Worm (Caenorhabditis elegans) whole organism, L1 larva: ENCODE data around the gene lido-17.
A peak's percentile ranks its signal among the peaks of the same experiment; 100 is the strongest.

ENCODE experiments used
- C04F5.9 ChIP-seq: sonication (generic microtip); optimal IDR thresholded peaks from 2 replicates; lab custom pipeline; 2016; ENCODE audit warnings: missing genetic modification characterization, missing compliant biosample characterization
- Y116A8C.19 ChIP-seq: sonication (generic microtip); optimal IDR thresholded peaks from 2 replicates; lab custom pipeline; 2016; ENCODE audit warnings: missing compliant biosample characterization, missing genetic modification characterization, borderline replicate concordance
- blmp-1 ChIP-seq: fragments of 150-350 bp; optimal IDR thresholded peaks from 2 replicates; lab custom pipeline; 2014; ENCODE audit warnings: missing biosample characterization, missing genetic modification characterization
- ceh-63 ChIP-seq: fragments of 200-800 bp; sonication (Bioruptor generic); optimal IDR thresholded peaks from 2 replicates; lab custom pipeline; 2018; ENCODE audit warnings: mild to moderate bottlenecking, missing genetic modification characterization, missing compliant biosample characterization
- ceh-88 ChIP-seq: fragments of 200-800 bp; sonication (Bioruptor generic); IDR thresholded peaks from 2 replicates; pipeline ENCODE4 v1.3.6; 2022; ENCODE audit warnings: missing genetic modification characterization, missing compliant biosample characterization
- efl-1 ChIP-seq, 4 experiments: fragments of 150-350 bp; optimal IDR thresholded peaks in 3 of 4; peaks in 1 of 4; 1 replicate in 1 of 4; 2 replicates in 3 of 4; lab custom pipeline; 2014; ENCODE audit warnings: missing biosample characterization in 2 of 4, missing genetic modification characterization in 2 of 4, missing genetic modification reagents in 2 of 4
- egl-27 ChIP-seq, 2 experiments: fragments of 150-350 bp in 1 of 2; sonication (generic microtip); optimal IDR thresholded peaks; 3 replicates each; lab custom pipeline; 2017 to 2018; ENCODE audit warnings: missing biosample characterization in 2 of 2, missing genetic modification characterization in 2 of 2, missing genetic modification reagents in 2 of 2
- elt-3 ChIP-seq, 6 experiments: fragments of 150-350 bp in 1 of 6; sonication (generic microtip); optimal IDR thresholded peaks; 2 replicates each; lab custom pipeline; 2017 to 2018; ENCODE audit warnings: missing biosample characterization in 6 of 6, missing genetic modification characterization in 6 of 6, inconsistent platforms in 1 of 6
- fkh-10 ChIP-seq: sonication (generic microtip); optimal IDR thresholded peaks from 2 replicates; lab custom pipeline; 2017; ENCODE audit warnings: missing biosample characterization, missing genetic modification reagents, missing genetic modification characterization
- grh-1 ChIP-seq: fragments of 200-800 bp; sonication (Bioruptor generic); IDR thresholded peaks from 2 replicates; pipeline ENCODE4 v1.3.6; 2022; ENCODE audit warnings: missing genetic modification reagents, missing genetic modification characterization, missing compliant biosample characterization
- hlh-17 ChIP-seq: fragments of 200-800 bp; sonication (Bioruptor generic); optimal IDR thresholded peaks from 2 replicates; lab custom pipeline; 2018; ENCODE audit warnings: missing genetic modification characterization, mild to moderate bottlenecking, missing compliant biosample characterization, moderate library complexity, borderline replicate concordance
- isw-1 ChIP-seq: fragments of 200-800 bp; sonication (Bioruptor generic); IDR thresholded peaks from 2 replicates; pipeline ENCODE4 v1.3.6; 2022; ENCODE audit warnings: missing genetic modification characterization, missing compliant biosample characterization
- jun-1 ChIP-seq: fragments of 150-350 bp; optimal IDR thresholded peaks from 2 replicates; lab custom pipeline; 2014; ENCODE audit warnings: missing biosample characterization, missing genetic modification reagents, missing genetic modification characterization
- lin-13 ChIP-seq: fragments of 150-350 bp; optimal IDR thresholded peaks from 2 replicates; lab custom pipeline; 2014; ENCODE audit warnings: missing biosample characterization, missing genetic modification reagents, missing genetic modification characterization
- lin-14 ChIP-seq: fragments of 200-800 bp; sonication (Bioruptor generic); optimal IDR thresholded peaks from 2 replicates; lab custom pipeline; 2018; ENCODE audit warnings: mild to moderate bottlenecking, missing genetic modification characterization, moderate library complexity, missing compliant biosample characterization
- lin-35 ChIP-seq, 2 experiments: fragments of 150-350 bp; optimal IDR thresholded peaks; 2 replicates each; lab custom pipeline; 2014; ENCODE audit warnings: missing biosample characterization in 2 of 2, missing genetic modification characterization in 2 of 2, missing genetic modification reagents in 2 of 2
- lin-39 ChIP-seq: fragments of 150-350 bp; optimal IDR thresholded peaks from 2 replicates; lab custom pipeline; 2014; ENCODE audit warnings: missing biosample characterization, missing genetic modification reagents, missing genetic modification characterization
- lir-3 ChIP-seq: sonication (generic microtip); optimal IDR thresholded peaks from 2 replicates; lab custom pipeline; 2016; ENCODE audit warnings: mild to moderate bottlenecking, missing genetic modification characterization, moderate library complexity, missing compliant biosample characterization; ENCODE audit not compliant: poor library complexity
- lsy-2 ChIP-seq, 2 experiments: fragments of 150-350 bp; optimal IDR thresholded peaks; 2 replicates each; lab custom pipeline; 2014; ENCODE audit warnings: missing biosample characterization in 2 of 2, missing genetic modification characterization in 2 of 2
- mdl-1 ChIP-seq, 2 experiments: fragments of 150-350 bp; optimal IDR thresholded peaks; 2 replicates each; lab custom pipeline; 2014 to 2017; ENCODE audit warnings: missing biosample characterization in 2 of 2, missing genetic modification characterization in 2 of 2, inconsistent platforms in 1 of 2
- nhr-11 ChIP-seq: fragments of 150-350 bp; optimal IDR thresholded peaks from 2 replicates; lab custom pipeline; 2014; ENCODE audit warnings: missing biosample characterization, missing genetic modification characterization
- nhr-12 ChIP-seq: sonication (generic microtip); optimal IDR thresholded peaks from 2 replicates; lab custom pipeline; 2017; ENCODE audit warnings: missing biosample characterization, missing genetic modification characterization
- nhr-19 ChIP-seq: fragments of 200-800 bp; sonication (Bioruptor generic); conservative IDR thresholded peaks from 2 replicates; pipeline ENCODE4 v1.3.6; 2022; ENCODE audit warnings: missing genetic modification characterization, missing compliant biosample characterization
- nhr-20 ChIP-seq: sonication (generic microtip); optimal IDR thresholded peaks from 2 replicates; lab custom pipeline; 2016; ENCODE audit warnings: mild to moderate bottlenecking, missing genetic modification characterization, missing compliant biosample characterization
- nhr-85 ChIP-seq: sonication (generic microtip); peaks from one replicate; lab custom pipeline; 2016; ENCODE audit warnings: missing genetic modification characterization, inconsistent platforms, missing compliant biosample characterization
- nhr-90 ChIP-seq: sonication (generic microtip); optimal IDR thresholded peaks from 2 replicates; lab custom pipeline; 2016; ENCODE audit warnings: mild to moderate bottlenecking, missing genetic modification characterization, missing compliant biosample characterization; ENCODE audit not compliant: poor library complexity
- pax-3 ChIP-seq: fragments of 200-800 bp; sonication (Bioruptor generic); optimal IDR thresholded peaks from 2 replicates; lab custom pipeline; 2018; ENCODE audit warnings: mild to moderate bottlenecking, missing genetic modification characterization, moderate library complexity, missing compliant biosample characterization
- pqm-1 ChIP-seq: sonication (generic microtip); optimal IDR thresholded peaks from 3 replicates; lab custom pipeline; 2017; ENCODE audit warnings: missing biosample characterization, missing genetic modification characterization
- skn-1 ChIP-seq: fragments of 150-350 bp; optimal IDR thresholded peaks from 2 replicates; lab custom pipeline; 2014; ENCODE audit warnings: missing biosample characterization, missing genetic modification characterization
- snpc-4 ChIP-seq: fragments of 150-350 bp; optimal IDR thresholded peaks from 2 replicates; lab custom pipeline; 2014; ENCODE audit warnings: missing biosample characterization, missing genetic modification characterization
- sox-4 ChIP-seq: sonication (generic microtip); optimal IDR thresholded peaks from 2 replicates; lab custom pipeline; 2016; ENCODE audit warnings: missing genetic modification characterization, missing compliant biosample characterization
- sptf-1 ChIP-seq: fragments of 150-350 bp; optimal IDR thresholded peaks from 2 replicates; lab custom pipeline; 2014; ENCODE audit warnings: missing biosample characterization, missing genetic modification characterization
- sup-37 ChIP-seq: fragments of 200-800 bp; sonication (Bioruptor generic); optimal IDR thresholded peaks from 2 replicates; lab custom pipeline; 2018; ENCODE audit warnings: mild to moderate bottlenecking, missing genetic modification characterization, missing compliant biosample characterization
- tlp-1 ChIP-seq: fragments of 150-350 bp; optimal IDR thresholded peaks from 2 replicates; lab custom pipeline; 2014; ENCODE audit warnings: missing biosample characterization, missing genetic modification characterization
- unc-130 ChIP-seq: fragments of 150-350 bp; optimal IDR thresholded peaks from 2 replicates; lab custom pipeline; 2017; ENCODE audit warnings: missing biosample characterization, missing genetic modification characterization, inconsistent platforms
- unc-30 ChIP-seq: sonication (generic microtip); optimal IDR thresholded peaks from 2 replicates; lab custom pipeline; 2017; ENCODE audit warnings: missing biosample characterization, missing genetic modification characterization
- unc-62 ChIP-seq: fragments of 150-350 bp; optimal IDR thresholded peaks from 2 replicates; lab custom pipeline; 2014; ENCODE audit warnings: missing biosample characterization, missing genetic modification reagents, missing genetic modification characterization
- unc-86 ChIP-seq: sonication (generic microtip); optimal IDR thresholded peaks from 2 replicates; lab custom pipeline; 2016; ENCODE audit warnings: missing genetic modification characterization, missing compliant biosample characterization
- vab-15 ChIP-seq: sonication (generic microtip); optimal IDR thresholded peaks from 2 replicates; lab custom pipeline; 2017; ENCODE audit warnings: missing genotype, mild to moderate bottlenecking, missing genetic modification characterization, missing compliant biosample characterization
- xbp-1 ChIP-seq: sonication (generic microtip); optimal IDR thresholded peaks from 2 replicates; lab custom pipeline; 2016; ENCODE audit warnings: missing genetic modification characterization, missing compliant biosample characterization
- ztf-11 ChIP-seq, 2 experiments: sonication (generic microtip); optimal IDR thresholded peaks; 2 replicates each; lab custom pipeline; 2016 to 2017; ENCODE audit warnings: missing genetic modification characterization in 2 of 2, missing biosample characterization in 1 of 2, missing compliant biosample characterization in 1 of 2

The lido-17 gene

ce11 chrII:9392724-9393123, at the start of gene lido-17:
TSS of gene lido-17 (minus strand) at chrII:9392824.
- TF ChIP-seq lin-14 (no peak), nhr-85 (tag; lab: Kevin White, UChicago) (no peak), Y116A8C.19 (tag; lab: Kevin White, UChicago) (no peak), lin-35 (GFP tag; optimal IDR thresholded peaks at IDR 0.05; lab: Kevin White, UChicago) (no peak), nhr-12 (no peak), nhr-90 (tag; lab: Kevin White, UChicago) (no peak), lin-39 (tag; lab: Kevin White, UChicago) (no peak), sup-37 (GFP tag; lab: Kevin White, UChicago) (no peak), lsy-2 (tag; optimal IDR thresholded peaks at IDR 0.05; lab: Kevin White, UChicago) (no peak), egl-27 (tag; optimal IDR thresholded peaks at IDR 0.05; lab: Kevin White, UChicago) (no peak), unc-62 (GFP tag; lab: Kevin White, UChicago) (no peak), tlp-1 (tag; lab: Kevin White, UChicago) (no peak)

ce11 chrII:9441838-9442237, 49.2 kb upstream of the lido-17 start, which contains the start of gene chil-16:
TSS of gene chil-16 (minus strand) at chrII:9441938.
- TF ChIP-seq mdl-1 (tag; optimal IDR thresholded peaks at IDR 0.05; lab: Kevin White, UChicago) (no peak), efl-1 (optimal IDR thresholded peaks at IDR 0.05; lab: Kevin White, UChicago) (no peak), efl-1 (GFP tag; optimal IDR thresholded peaks at IDR 0.05 in 1 of 2; lab: Kevin White, UChicago) (no peak), lin-39 (tag; lab: Kevin White, UChicago) (no peak), nhr-19 (GFP tag; lab: Robert Waterston, UW) (no peak), vab-15 (tag; lab: Kevin White, UChicago) (no peak), skn-1 (no peak), nhr-11 (tag; lab: Kevin White, UChicago) (no peak), fkh-10 (no peak), nhr-20 (tag; lab: Kevin White, UChicago) (no peak), hlh-17 (GFP tag; lab: Kevin White, UChicago) (no peak)

- TF ChIP-seq jun-1 (tag; lab: Kevin White, UChicago) = no peak
- TF ChIP-seq isw-1 = no peak
- TF ChIP-seq lir-3 (tag; lab: Kevin White, UChicago) = no peak
- TF ChIP-seq unc-62 (GFP tag; lab: Kevin White, UChicago) = no peak
- TF ChIP-seq pqm-1 (tag; lab: Kevin White, UChicago) = no peak
- TF ChIP-seq lin-14 = no peak
Observed at ce11 chrII:9440060-9440459, 47.4 kb upstream of the lido-17 start, which contains the start of gene chil-17. TSS of gene chil-17 (minus strand) at chrII:9440160.

ce11 chrII:9438853-9439252, 46.2 kb upstream of the lido-17 start:
- no peak for TF ChIP-seq vab-15 (tag; lab: Kevin White, UChicago)
- TF ChIP-seq nhr-20 (tag; lab: Kevin White, UChicago) = no peak
- TF ChIP-seq ceh-63 (GFP tag; lab: Kevin White, UChicago) = no peak
- TF ChIP-seq pax-3 (tag; lab: Kevin White, UChicago) = no peak
- TF ChIP-seq, all 84 proteins: peak for 0

ce11 chrII:9438227-9438626, 45.6 kb upstream of the lido-17 start, which contains the start of gene chil-13:
TSS of gene chil-13 (minus strand) at chrII:9438327.
- no peak for TF ChIP-seq ceh-63 (GFP tag; lab: Kevin White, UChicago)
- TF ChIP-seq lin-35 (GFP tag; optimal IDR thresholded peaks at IDR 0.05; lab: Kevin White, UChicago) = peak in 1 of 2 experiments; percentile 0
- peak in 1 of 6 experiments; percentile 33 for TF ChIP-seq elt-3 (tag; optimal IDR thresholded peaks at IDR 0.05; lab: Kevin White, UChicago)
- no peak for TF ChIP-seq sox-4
- TF ChIP-seq blmp-1 (tag; lab: Kevin White, UChicago) = peak; percentile 9

ce11 chrII:9436009-9436408, 43.4 kb upstream of the lido-17 start, which contains the start of gene kin-16:
TSS of gene kin-16 (minus strand) at chrII:9436109.
- TF ChIP-seq lin-13 (GFP tag; lab: Kevin White, UChicago) (no peak), nhr-12 (no peak), C04F5.9 (tag; lab: Kevin White, UChicago) (no peak), grh-1 (GFP tag; lab: Robert Waterston, UW) (no peak), sptf-1 (tag; lab: Kevin White, UChicago) (no peak), unc-30 (tag; lab: Kevin White, UChicago) (no peak), ztf-11 (tag; optimal IDR thresholded peaks at IDR 0.05; lab: Kevin White, UChicago) (no peak), unc-86 (tag; lab: Kevin White, UChicago) (no peak), nhr-20 (tag; lab: Kevin White, UChicago) (peak; percentile 23), nhr-85 (tag; lab: Kevin White, UChicago) (peak; percentile 52), ceh-63 (GFP tag; lab: Kevin White, UChicago) (no peak), xbp-1 (no peak), unc-62 (GFP tag; lab: Kevin White, UChicago) (no peak), snpc-4 (tag; lab: Kevin White, UChicago) (no peak), jun-1 (tag; lab: Kevin White, UChicago) (no peak), unc-130 (tag; lab: Kevin White, UChicago) (no peak), ceh-88 (GFP tag; lab: Robert Waterston, UW) (no peak)
